Worm (Caenorhabditis elegans): ENCODE results near the gene pals-37.
A peak's percentile ranks its signal among the peaks of the same experiment; 100 is the strongest.

Gene pals-37

DNA sequence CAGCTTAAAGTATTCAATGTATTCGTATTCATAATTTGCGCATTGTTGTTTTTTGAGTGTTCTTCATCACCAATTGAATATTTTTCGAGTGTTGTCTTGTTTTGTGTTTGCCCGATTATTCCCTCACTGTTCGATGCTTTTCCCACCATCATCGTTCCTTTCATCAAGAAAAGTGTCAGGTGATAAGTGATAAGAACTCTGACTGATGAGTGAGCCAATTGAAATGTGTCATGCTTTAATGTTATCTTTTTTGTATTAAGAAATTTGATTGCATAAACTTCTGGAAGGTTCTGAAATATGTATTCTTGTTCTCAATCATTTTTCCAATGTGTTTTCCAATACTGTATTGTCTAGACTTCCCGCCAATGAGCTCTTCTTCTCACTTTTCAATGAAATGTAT, 34.0 kb upstream of the pals-37 start:
- TF ChIP-seq aly-1 (tag; optimal IDR thresholded peaks at IDR 0.05) (no peak), tra-4 (tag; optimal IDR thresholded peaks at IDR 0.05) (no peak), hmg-4 (GFP tag; optimal IDR thresholded peaks at IDR 0.05) (no peak), ceh-36 (tag; optimal IDR thresholded peaks at IDR 0.05) (no peak), F13C5.2 (tag; optimal IDR thresholded peaks at IDR 0.05) (no peak), flt-1 (GFP tag; IDR thresholded peaks at IDR 0.05) (no peak), ama-1 (optimal IDR thresholded peaks at IDR 0.05) (no peak), hmbx-1 (tag; optimal IDR thresholded peaks at IDR 0.05) (no peak), hnd-1 (tag; optimal IDR thresholded peaks at IDR 0.05) (no peak), B0310.2 (tag; optimal IDR thresholded peaks at IDR 0.05) (no peak), ceh-13 (GFP tag; optimal IDR thresholded peaks at IDR 0.05) (no peak), sea-1 (GFP tag; conservative IDR thresholded peaks at IDR 0.05) (no peak), scrt-1 (GFP tag; IDR thresholded peaks at IDR 0.05) (no peak), tbx-37 (GFP tag; conservative IDR thresholded peaks at IDR 0.05) (no peak), ets-7 (tag; optimal IDR thresholded peaks at IDR 0.05) (no peak), pes-1 (GFP tag; IDR thresholded peaks at IDR 0.05) (no peak), tbx-11 (GFP tag; IDR thresholded peaks at IDR 0.05) (no peak)

- TF ChIP-seq tra-4 (tag; optimal IDR thresholded peaks at IDR 0.05) (no peak), B0310.2 (tag; optimal IDR thresholded peaks at IDR 0.05) (no peak), scrt-1 (GFP tag; IDR thresholded peaks at IDR 0.05) (no peak), ceh-36 (tag; optimal IDR thresholded peaks at IDR 0.05) (no peak), hmbx-1 (tag; optimal IDR thresholded peaks at IDR 0.05) (no peak), pes-1 (GFP tag; IDR thresholded peaks at IDR 0.05) (no peak), hnd-1 (tag; optimal IDR thresholded peaks at IDR 0.05) (no peak), sea-1 (GFP tag; conservative IDR thresholded peaks at IDR 0.05) (no peak)
Observed at ce11 chrV:12470324-12470723, 29.0 kb upstream of the pals-37 start.

- TF ChIP-seq tbx-37 (GFP tag; conservative IDR thresholded peaks at IDR 0.05) (no peak), tra-4 (tag; optimal IDR thresholded peaks at IDR 0.05) (no peak), hnd-1 (tag; optimal IDR thresholded peaks at IDR 0.05) (no peak)
Observed at ce11 chrV:12468363-12468762, 27.0 kb upstream of the pals-37 start, which contains the start of gene F28C1.3. Gene F28C1.3, plus strand, starts transcription at chrV:12468663.

ce11 chrV:12467755-12468154, 26.4 kb upstream of the pals-37 start:
- TF ChIP-seq aly-1 (tag; optimal IDR thresholded peaks at IDR 0.05): no peak
- no peak for TF ChIP-seq sea-1 (GFP tag; conservative IDR thresholded peaks at IDR 0.05)
- TF ChIP-seq tbx-11 (GFP tag; IDR thresholded peaks at IDR 0.05): no peak
- no peak for TF ChIP-seq ceh-13 (GFP tag; optimal IDR thresholded peaks at IDR 0.05)
- TF ChIP-seq F13C5.2 (tag; optimal IDR thresholded peaks at IDR 0.05): no peak
- TF ChIP-seq B0310.2 (tag; optimal IDR thresholded peaks at IDR 0.05): no peak
- TF ChIP-seq scrt-1 (GFP tag; IDR thresholded peaks at IDR 0.05): no peak
- no peak for TF ChIP-seq tbx-37 (GFP tag; conservative IDR thresholded peaks at IDR 0.05)
- TF ChIP-seq flt-1 (GFP tag; IDR thresholded peaks at IDR 0.05): no peak
- no peak for TF ChIP-seq hnd-1 (tag; optimal IDR thresholded peaks at IDR 0.05)

DNA sequence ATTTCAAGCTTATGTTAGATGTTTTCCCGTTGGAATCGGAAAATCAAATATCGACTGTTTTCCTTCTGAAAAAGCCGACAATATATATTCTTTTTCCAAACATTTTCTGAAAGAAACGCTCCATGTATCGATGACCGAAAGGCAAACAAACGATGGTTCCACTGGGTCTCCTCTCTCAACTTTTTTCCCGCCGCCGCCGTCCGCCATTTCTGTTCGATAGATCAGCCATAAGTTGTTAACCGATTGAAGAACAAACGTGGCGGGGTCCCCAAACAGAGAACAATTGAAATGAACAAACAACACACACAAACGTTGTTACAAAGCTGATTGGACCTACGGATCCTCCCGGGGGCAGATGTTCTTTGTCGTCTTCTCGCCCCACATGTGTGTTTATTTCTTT, 25.3 kb upstream of the pals-37 start:
- no peak for TF ChIP-seq pes-1 (GFP tag; IDR thresholded peaks at IDR 0.05)
- no peak for TF ChIP-seq ceh-36 (tag; optimal IDR thresholded peaks at IDR 0.05)
- TF ChIP-seq F13C5.2 (tag; optimal IDR thresholded peaks at IDR 0.05): no peak
- TF ChIP-seq ceh-13 (GFP tag; optimal IDR thresholded peaks at IDR 0.05): no peak
- TF ChIP-seq tra-4 (tag; optimal IDR thresholded peaks at IDR 0.05): no peak
- no peak for TF ChIP-seq B0310.2 (tag; optimal IDR thresholded peaks at IDR 0.05)
- TF ChIP-seq sea-1 (GFP tag; conservative IDR thresholded peaks at IDR 0.05): no peak
- no peak for TF ChIP-seq tbx-37 (GFP tag; conservative IDR thresholded peaks at IDR 0.05)
- TF ChIP-seq tbx-11 (GFP tag; IDR thresholded peaks at IDR 0.05): no peak
- no peak for TF ChIP-seq flt-1 (GFP tag; IDR thresholded peaks at IDR 0.05)

ce11 chrV:12465399-12465798, 24.1 kb upstream of the pals-37 start:
- TF ChIP-seq hmg-4 (GFP tag; optimal IDR thresholded peaks at IDR 0.05) (peak; percentile 43), hmbx-1 (tag; optimal IDR thresholded peaks at IDR 0.05) (no peak)

DNA sequence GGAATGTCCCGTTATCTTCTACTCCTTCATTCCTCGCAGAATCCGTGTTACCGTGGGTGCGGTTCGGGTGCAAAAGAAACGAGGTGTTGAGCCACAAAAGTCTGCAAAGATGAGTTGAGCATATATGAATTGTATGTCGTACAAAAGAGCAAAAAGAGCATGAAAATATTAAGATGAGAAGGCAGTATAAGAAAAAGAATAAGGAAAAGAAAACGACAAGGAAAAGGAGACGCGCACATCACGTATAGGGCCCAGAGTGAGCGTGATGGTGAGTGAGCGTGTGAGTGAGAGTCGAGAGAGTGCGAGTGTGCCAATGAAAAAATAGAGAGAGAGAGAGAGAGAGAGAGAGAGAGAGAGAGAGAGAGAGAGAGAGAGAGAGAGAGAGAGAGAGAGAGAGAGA, 21.6 kb upstream of the pals-37 start, which contains the start of gene egl-10:
egl-10 (minus strand) TSS at position 101 of the 400 bp plus-strand sequence.
- TF ChIP-seq flt-1 (GFP tag; IDR thresholded peaks at IDR 0.05) (no peak), ceh-13 (GFP tag; optimal IDR thresholded peaks at IDR 0.05) (no peak), tbx-11 (GFP tag; IDR thresholded peaks at IDR 0.05) (no peak), B0310.2 (tag; optimal IDR thresholded peaks at IDR 0.05) (no peak), aly-1 (tag; optimal IDR thresholded peaks at IDR 0.05) (no peak), hnd-1 (tag; optimal IDR thresholded peaks at IDR 0.05) (no peak), F13C5.2 (tag; optimal IDR thresholded peaks at IDR 0.05) (no peak), ets-7 (tag; optimal IDR thresholded peaks at IDR 0.05) (no peak), pes-1 (GFP tag; IDR thresholded peaks at IDR 0.05) (no peak)

- TF ChIP-seq aly-1 (tag; optimal IDR thresholded peaks at IDR 0.05) (no peak), scrt-1 (GFP tag; IDR thresholded peaks at IDR 0.05) (no peak), ceh-13 (GFP tag; optimal IDR thresholded peaks at IDR 0.05) (no peak), F13C5.2 (tag; optimal IDR thresholded peaks at IDR 0.05) (no peak), sea-1 (GFP tag; conservative IDR thresholded peaks at IDR 0.05) (no peak), B0310.2 (tag; optimal IDR thresholded peaks at IDR 0.05) (no peak), hmg-4 (GFP tag; optimal IDR thresholded peaks at IDR 0.05) (no peak), pes-1 (GFP tag; IDR thresholded peaks at IDR 0.05) (no peak), tra-4 (tag; optimal IDR thresholded peaks at IDR 0.05) (no peak), tbx-37 (GFP tag; conservative IDR thresholded peaks at IDR 0.05) (no peak), ceh-36 (tag; optimal IDR thresholded peaks at IDR 0.05) (no peak), tbx-11 (GFP tag; IDR thresholded peaks at IDR 0.05) (no peak), ama-1 (optimal IDR thresholded peaks at IDR 0.05) (no peak)
Observed at ce11 chrV:12460583-12460982, 19.3 kb upstream of the pals-37 start.
